Fruit fly (Drosophila melanogaster): ENCODE results near the gene Rat1.
A peak's percentile ranks its signal among the peaks of the same experiment; 100 is the strongest.

The Rat1 gene

dm6 chr2L:6950096-6950495, 42.2 kb downstream of the Rat1 start, which contains the start of the genes Gas41 and SA1:
Gene Gas41 (minus strand): TSS chr2L:6950207.
Gene SA1 (plus strand): TSS chr2L:6950421.
- TF ChIP-seq Doc3 (GFP tag; IDR thresholded peaks at IDR 0.05; ENCODE audit: partially characterized antibody) (peak; percentile 59; the same call in 1 of the 3 replicates), Vsx1 (GFP tag; optimal IDR thresholded peaks at IDR 0.05) (no peak), grau (tag; optimal IDR thresholded peaks at IDR 0.05) (peak; percentile 64), dmrt99B (tag; optimal IDR thresholded peaks at IDR 0.05) (no peak), salm (tag; optimal IDR thresholded peaks at IDR 0.05) (peak; percentile 56), CG13296 (GFP tag; optimal IDR thresholded peaks at IDR 0.05) (peak; percentile 88), CG4360 (GFP tag; IDR thresholded peaks at IDR 0.05) (0 out of 2 replicates have a peak, but pooled peaks have one; percentile 35), CG16813 (GFP tag; IDR thresholded peaks at IDR 0.05; ENCODE audit: partially characterized antibody) (peak; percentile 76), CG5953 (GFP tag; IDR thresholded peaks at IDR 0.05) (no peak), otp (GFP tag; IDR thresholded peaks at IDR 0.05) (peak; percentile 56; the same call in 1 of the 3 replicates), pum (GFP tag; optimal IDR thresholded peaks at IDR 0.05) (peak; percentile 67), PHDP (tag; optimal IDR thresholded peaks at IDR 0.05) (peak; percentile 94), B-H1 (GFP tag; IDR thresholded peaks at IDR 0.05) (peak; percentile 86), Ravus (GFP tag; IDR thresholded peaks at IDR 0.05) (no peak), CG15696 (tag; optimal IDR thresholded peaks at IDR 0.05) (peak; percentile 93), gcm (GFP tag; optimal IDR thresholded peaks at IDR 0.05) (peak; percentile 93), CG10543 (GFP tag; optimal IDR thresholded peaks at IDR 0.05) (peak; percentile 62), CG3163 (GFP tag; optimal IDR thresholded peaks at IDR 0.05) (no peak), CG10209 (GFP tag; optimal IDR thresholded peaks at IDR 0.05) (peak; percentile 78), crol (GFP tag; IDR thresholded peaks at IDR 0.05) (no peak), ftz-f1 (GFP tag; optimal IDR thresholded peaks at IDR 0.05) (no peak), gt (GFP tag; IDR thresholded peaks at IDR 0.05) (peak; percentile 58; the same call in 1 of the 2 replicates), btn (GFP tag; optimal IDR thresholded peaks at IDR 0.05) (no peak), run (tag; optimal IDR thresholded peaks at IDR 0.05) (peak; percentile 66), lbe (GFP tag; optimal IDR thresholded peaks at IDR 0.05) (peak; percentile 82), CG4404 (GFP tag; IDR thresholded peaks at IDR 0.05) (peak; percentile 89), bcd (GFP tag; optimal IDR thresholded peaks at IDR 0.05) (peak; percentile 58), CG14050 (GFP tag; IDR thresholded peaks at IDR 0.05) (peak; percentile 38; the same call in 2 of the 3 replicates), CG15479 (GFP tag; optimal IDR thresholded peaks at IDR 0.05) (no peak), CG8924 (tag; optimal IDR thresholded peaks at IDR 0.05) (peak; percentile 87), CG31224 (GFP tag; IDR thresholded peaks at IDR 0.05) (peak; percentile 87), CG12155 (GFP tag; optimal IDR thresholded peaks at IDR 0.05) (peak; percentile 30), CG17328 (GFP tag; IDR thresholded peaks at IDR 0.05) (peak; percentile 83), Drgx (GFP tag; IDR thresholded peaks at IDR 0.05) (peak; percentile 86), MBD-R2 (GFP tag; IDR thresholded peaks at IDR 0.05) (peak; percentile 78), ewg (GFP tag; optimal IDR thresholded peaks at IDR 0.05) (peak; percentile 33), sim (GFP tag; IDR thresholded peaks at IDR 0.05) (no peak), CG9609 (GFP tag; optimal IDR thresholded peaks at IDR 0.05) (peak; percentile 47), CG14710 (tag; optimal IDR thresholded peaks at IDR 0.05) (peak; percentile 96), CG15011 (GFP tag; optimal IDR thresholded peaks at IDR 0.05) (no peak), CG1024 (GFP tag; IDR thresholded peaks at IDR 0.05) (no peak), ATbp (GFP tag; optimal IDR thresholded peaks at IDR 0.05) (peak; percentile 77), unc-4 (GFP tag; IDR thresholded peaks at IDR 0.05; ENCODE audit: partially characterized antibody) (peak; percentile 86), Antp (GFP tag; optimal IDR thresholded peaks at IDR 0.05) (peak; percentile 18), fd64A (GFP tag; optimal IDR thresholded peaks at IDR 0.05) (no peak), Dref (GFP tag; IDR thresholded peaks at IDR 0.05) (peak; percentile 76), NFAT (GFP tag; IDR thresholded peaks at IDR 0.05) (peak; percentile 88), CG11456 (GFP tag; IDR thresholded peaks at IDR 0.05) (no peak), CG7963 (GFP tag; IDR thresholded peaks at IDR 0.05; ENCODE audit: partially characterized antibody) (0 out of 3 replicates have a peak, but pooled peaks have one; percentile 25), Fer3 (tag; optimal IDR thresholded peaks at IDR 0.05) (peak; percentile 92), insv (GFP tag; optimal IDR thresholded peaks at IDR 0.05) (no peak)
